Worm (Caenorhabditis elegans): ENCODE results near the gene C54C6.4.

ce11 chrIII:3548017-3548416 lies 5.4 kb upstream of the C54C6.4 start, which contains the start of gene C54C6.11:
- no peak for TF ChIP-seq crh-2 (tag; optimal IDR thresholded peaks at IDR 0.05)
- TF ChIP-seq nhr-23 (tag; optimal IDR thresholded peaks at IDR 0.05) = no peak
- TF ChIP-seq lin-11 (tag; optimal IDR thresholded peaks at IDR 0.05) = no peak
- no peak for TF ChIP-seq unc-62 (GFP tag; optimal IDR thresholded peaks at IDR 0.05)
- TF ChIP-seq sma-9 (GFP tag; optimal IDR thresholded peaks at IDR 0.05) = no peak
- TF ChIP-seq sma-9 (tag; optimal IDR thresholded peaks at IDR 0.05) = no peak
- no peak for TF ChIP-seq nhr-11 (tag; optimal IDR thresholded peaks at IDR 0.05)
- no peak for TF ChIP-seq nhr-12 (tag; optimal IDR thresholded peaks at IDR 0.05)
